Fruit fly (Drosophila melanogaster): ENCODE measurements around the gene CG13308.

Gene CG13308

dm6 chr3L:8839563-8840425 is 31.4 kb downstream of the CG13308 start:
- TF ChIP-seq CG17801 (GFP tag; optimal IDR thresholded peaks at IDR 0.05; ENCODE audit: partially characterized antibody): no peak

- TF ChIP-seq CG17801 (GFP tag; optimal IDR thresholded peaks at IDR 0.05; ENCODE audit: partially characterized antibody): no peak
These were observed 33.4 kb downstream of the CG13308 start for dm6 chr3L:8841757-8842156.

DNA sequence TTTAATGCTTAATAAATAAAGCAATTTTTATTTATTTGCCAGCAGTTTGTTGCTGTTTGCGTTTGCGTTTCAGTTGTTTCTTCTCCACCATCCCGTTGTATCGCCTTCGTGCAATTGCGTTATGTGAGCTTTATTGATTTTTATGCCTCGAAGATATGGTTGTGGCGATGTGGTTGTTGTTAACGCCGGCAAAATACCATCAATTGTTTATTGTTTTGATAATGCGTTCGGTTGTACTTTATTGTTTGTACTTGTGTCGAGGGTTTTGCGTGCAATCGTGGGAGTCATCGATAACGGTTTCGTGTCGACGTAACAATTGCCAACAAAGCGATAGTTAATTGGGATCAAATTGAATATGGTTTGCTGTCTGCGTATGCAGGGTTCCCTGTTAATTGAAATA is 34.0 kb downstream of the CG13308 start:
- TF ChIP-seq CG17801 (GFP tag; optimal IDR thresholded peaks at IDR 0.05; ENCODE audit: partially characterized antibody): no peak

dm6 chr3L:8849817-8850216 is 41.5 kb downstream of the CG13308 start:
- TF ChIP-seq CG17801 (GFP tag; optimal IDR thresholded peaks at IDR 0.05; ENCODE audit: partially characterized antibody): no peak

- no peak for TF ChIP-seq CG17801 (GFP tag; optimal IDR thresholded peaks at IDR 0.05; ENCODE audit: partially characterized antibody)
These were observed 42.7 kb downstream of the CG13308 start for dm6 chr3L:8850784-8851704.

dm6 chr3L:8851950-8852349 is 43.6 kb downstream of the CG13308 start:
- no peak for TF ChIP-seq CG17801 (GFP tag; optimal IDR thresholded peaks at IDR 0.05; ENCODE audit: partially characterized antibody)

- no peak for TF ChIP-seq CG17801 (GFP tag; optimal IDR thresholded peaks at IDR 0.05; ENCODE audit: partially characterized antibody)
These were observed 44.6 kb downstream of the CG13308 start for dm6 chr3L:8852907-8853306.

dm6 chr3L:8853382-8853781 is 45.0 kb downstream of the CG13308 start:
- no peak for TF ChIP-seq CG17801 (GFP tag; optimal IDR thresholded peaks at IDR 0.05; ENCODE audit: partially characterized antibody)

DNA sequence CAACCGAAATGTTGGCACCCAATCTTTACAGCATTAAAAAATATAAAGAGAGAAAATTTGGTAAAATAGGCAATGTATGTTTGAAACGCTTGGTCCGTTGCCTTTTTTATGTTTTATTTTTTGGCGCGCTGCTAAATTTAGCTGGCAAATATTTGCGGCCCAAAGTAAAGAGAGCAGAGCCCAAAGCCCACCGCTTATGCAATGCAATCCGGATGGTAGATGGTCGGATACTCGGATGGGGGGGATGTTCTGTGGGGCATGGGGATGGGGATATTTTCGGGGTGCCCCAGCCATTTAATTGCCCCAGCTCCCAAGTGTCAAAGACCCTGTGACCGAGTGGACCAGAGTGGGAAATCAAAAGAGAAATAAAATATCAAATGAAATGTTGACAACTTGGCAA is 46.9 kb downstream of the CG13308 start:
- no peak for TF ChIP-seq CG17801 (GFP tag; optimal IDR thresholded peaks at IDR 0.05; ENCODE audit: partially characterized antibody)

- TF ChIP-seq CG17801 (GFP tag; optimal IDR thresholded peaks at IDR 0.05; ENCODE audit: partially characterized antibody): no peak
These were observed 48.5 kb downstream of the CG13308 start for dm6 chr3L:8856875-8857274.

DNA sequence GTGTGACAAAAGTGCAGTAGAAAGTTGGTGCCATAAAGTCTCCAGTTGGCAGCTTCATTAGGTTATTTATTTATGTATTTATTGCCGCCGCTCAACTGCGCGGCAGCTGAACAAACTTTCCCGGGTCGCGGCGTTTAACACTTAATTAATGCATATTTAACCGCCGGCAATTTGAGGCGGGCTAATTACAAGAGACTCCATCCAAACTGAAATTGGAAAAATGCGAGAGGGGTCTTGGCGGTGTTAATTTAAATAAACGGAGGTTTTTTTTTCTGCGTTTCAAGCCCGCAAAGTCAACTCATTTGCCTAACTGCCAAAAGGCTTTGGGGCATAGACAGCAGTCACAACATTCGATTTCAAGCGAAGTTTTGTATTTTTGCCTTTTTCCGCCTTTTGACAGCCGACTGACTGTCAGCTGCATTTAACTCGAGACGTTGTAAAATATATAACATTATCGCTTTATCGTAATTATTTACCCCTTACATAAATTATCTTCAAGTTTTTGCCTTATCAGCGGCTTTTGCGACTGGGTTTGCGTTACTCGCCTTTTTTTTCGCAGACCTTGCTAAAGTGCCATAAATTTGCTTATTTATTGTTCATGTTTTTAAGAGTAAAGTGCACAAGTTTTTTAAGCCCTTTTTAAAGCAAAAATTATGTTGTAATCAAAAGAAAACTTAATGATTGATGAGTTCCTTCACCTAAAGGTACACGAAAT is 49.5 kb downstream of the CG13308 start:
- TF ChIP-seq CG17801 (GFP tag; optimal IDR thresholded peaks at IDR 0.05; ENCODE audit: partially characterized antibody): no peak

Data from ovary, adult (tissue).